Worm (Caenorhabditis elegans): Measurements from ENCODE around the gene sfxn-5.

DNA sequence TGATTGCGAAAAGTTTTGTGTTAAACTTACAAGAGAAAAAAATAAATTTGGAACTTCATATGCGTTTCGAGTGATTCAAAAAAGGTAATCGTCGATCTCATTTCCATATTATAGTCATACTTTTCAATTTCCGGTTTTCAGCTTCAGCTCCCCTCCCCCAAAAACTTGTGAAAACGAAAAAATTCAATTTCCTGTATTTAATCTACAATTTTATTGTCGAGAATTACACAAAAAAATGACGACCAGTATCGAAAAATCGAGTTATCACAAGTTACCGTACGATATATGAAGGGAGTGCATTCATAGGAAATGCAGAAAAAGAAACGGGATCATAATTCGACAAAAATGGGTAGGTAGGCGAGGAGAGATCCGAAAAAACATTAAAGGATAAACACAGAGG lies 7.2 kb upstream of the sfxn-5 start, which contains the start of gene lron-4:
- no peak for TF ChIP-seq nhr-25 (tag; optimal IDR thresholded peaks at IDR 0.05)
- TF ChIP-seq egl-27 (tag; optimal IDR thresholded peaks at IDR 0.05): no peak
- no peak for TF ChIP-seq ama-1 (optimal IDR thresholded peaks at IDR 0.05)
- TF ChIP-seq skn-1 (tag; optimal IDR thresholded peaks at IDR 0.05): no peak
- TF ChIP-seq ztf-11 (tag; optimal IDR thresholded peaks at IDR 0.05): no peak
- TF ChIP-seq snpc-4 (tag; optimal IDR thresholded peaks at IDR 0.05): no peak
- no peak for TF ChIP-seq unc-62 (GFP tag; optimal IDR thresholded peaks at IDR 0.05)
- TF ChIP-seq nhr-77 (tag; optimal IDR thresholded peaks at IDR 0.05): no peak
- TF ChIP-seq sma-9 (GFP tag; optimal IDR thresholded peaks at IDR 0.05): no peak
- TF ChIP-seq sma-9 (tag; optimal IDR thresholded peaks at IDR 0.05): no peak
